Worm (Caenorhabditis elegans) whole organism, young adult: ENCODE results near the gene rfl-1.

ENCODE experiments used
- B0019.2 ChIP-seq: fragments of 200-800 bp; sonication (Bioruptor generic); conservative IDR thresholded peaks from 2 replicates; pipeline ENCODE4 v1.3.6; 2022; ENCODE audit warnings: missing genetic modification reagents, missing genetic modification characterization, missing compliant biosample characterization
- C06A6.2 ChIP-seq: fragments of 200-800 bp; sonication (Bioruptor generic); conservative IDR thresholded peaks from 2 replicates; pipeline ENCODE4 v1.3.6; 2022; ENCODE audit warnings: missing genetic modification characterization, missing compliant biosample characterization
- C17E4.6 ChIP-seq: fragments of 200-800 bp; sonication (Bioruptor generic); IDR thresholded peaks from 2 replicates; pipeline ENCODE4 v1.3.6; 2022; ENCODE audit warnings: missing genetic modification reagents, missing genetic modification characterization, missing compliant biosample characterization
- F37B4.10 ChIP-seq: fragments of 200-800 bp; sonication (Bioruptor generic); IDR thresholded peaks from 2 replicates; pipeline ENCODE4 v1.3.6; 2022; ENCODE audit warnings: missing genetic modification characterization, missing compliant biosample characterization
- F55B11.4 ChIP-seq: sonication (generic microtip); optimal IDR thresholded peaks from 2 replicates; lab custom pipeline; 2016; ENCODE audit warnings: missing compliant biosample characterization, missing genetic modification characterization, borderline replicate concordance; ENCODE audit not compliant: insufficient read depth
- K12H6.12 ChIP-seq: fragments of 200-800 bp; sonication (Bioruptor generic); optimal IDR thresholded peaks from 2 replicates; lab custom pipeline; 2018; ENCODE audit warnings: mild to moderate bottlenecking, missing genetic modification characterization, missing compliant biosample characterization
- T26A5.8 ChIP-seq: sonication (generic microtip); optimal IDR thresholded peaks from 2 replicates; lab custom pipeline; 2016; ENCODE audit warnings: missing genetic modification characterization, missing compliant biosample characterization
- ZK185.1 ChIP-seq: sonication (generic microtip); optimal IDR thresholded peaks from 2 replicates; lab custom pipeline; 2016; ENCODE audit warnings: mild to moderate bottlenecking, missing genetic modification characterization, missing compliant biosample characterization; ENCODE audit not compliant: poor library complexity, severe bottlenecking
- aptf-3 ChIP-seq: fragments of 200-800 bp; sonication (Bioruptor generic); IDR thresholded peaks from 2 replicates; pipeline ENCODE4 v1.3.6; 2022; ENCODE audit warnings: missing genetic modification characterization, missing compliant biosample characterization
- ceh-100 ChIP-seq: fragments of 200-800 bp; sonication (Bioruptor generic); IDR thresholded peaks from 2 replicates; pipeline ENCODE4 v1.3.6; 2022; ENCODE audit warnings: missing genetic modification reagents, missing genetic modification characterization, missing compliant biosample characterization
- chd-7 ChIP-seq: sonication (generic microtip); optimal IDR thresholded peaks from 2 replicates; lab custom pipeline; 2016; ENCODE audit warnings: mild to moderate bottlenecking, missing genetic modification characterization, moderate library complexity, missing compliant biosample characterization
- dpff-1 ChIP-seq: sonication (generic microtip); optimal IDR thresholded peaks from 2 replicates; lab custom pipeline; 2017; ENCODE audit warnings: mild to moderate bottlenecking, missing genetic modification characterization, missing compliant biosample characterization
- dpl-1 ChIP-seq: fragments of 150-350 bp; optimal IDR thresholded peaks from 2 replicates; lab custom pipeline; 2014; ENCODE audit warnings: missing biosample characterization, missing genetic modification reagents, missing genetic modification characterization
- egl-18 ChIP-seq: fragments of 200-800 bp; sonication (Bioruptor generic); IDR thresholded peaks from 2 replicates; pipeline ENCODE4 v1.3.6; 2022; ENCODE audit warnings: missing genetic modification reagents, missing genetic modification characterization, missing compliant biosample characterization
- egrh-3 ChIP-seq: fragments of 200-800 bp; sonication (Bioruptor generic); IDR thresholded peaks from 2 replicates; pipeline ENCODE4 v1.3.6; 2022; ENCODE audit warnings: missing genetic modification reagents, missing genetic modification characterization, missing compliant biosample characterization
- gei-17 ChIP-seq: fragments of 200-800 bp; sonication (Bioruptor generic); optimal IDR thresholded peaks from 2 replicates; lab custom pipeline; 2018; ENCODE audit warnings: mild to moderate bottlenecking, missing genetic modification characterization, missing compliant biosample characterization
- hmg-20 ChIP-seq: fragments of 200-800 bp; sonication (Bioruptor generic); IDR thresholded peaks from 2 replicates; pipeline ENCODE4 v1.3.6; 2022; ENCODE audit warnings: missing genetic modification reagents, missing genetic modification characterization, missing compliant biosample characterization
- let-607 ChIP-seq, 2 experiments: fragments of 200-800 bp in 1 of 2; sonication (Bioruptor generic) in 1 of 2; sonication (generic microtip) in 1 of 2; optimal IDR thresholded peaks; 2 replicates each; lab custom pipeline; 2016 to 2018; ENCODE audit warnings: mild to moderate bottlenecking in 2 of 2, missing compliant biosample characterization in 2 of 2, missing genetic modification characterization in 2 of 2, moderate library complexity in 2 of 2, missing genotype in 1 of 2
- lin-26 ChIP-seq: fragments of 200-800 bp; sonication (Bioruptor generic); IDR thresholded peaks from 2 replicates; pipeline ENCODE4 v1.3.6; 2022; ENCODE audit warnings: missing genetic modification reagents, missing genetic modification characterization, missing compliant biosample characterization
- lin-40 ChIP-seq: sonication (generic microtip); optimal IDR thresholded peaks from 2 replicates; lab custom pipeline; 2016; ENCODE audit warnings: missing genetic modification characterization, mild to moderate bottlenecking, missing compliant biosample characterization, missing genotype, missing genetic modification reagents
- lin-54 ChIP-seq: fragments of 200-800 bp; sonication (Bioruptor generic); optimal IDR thresholded peaks from 2 replicates; lab custom pipeline; 2018; ENCODE audit warnings: mild to moderate bottlenecking, missing genetic modification characterization, missing compliant biosample characterization
- lsl-1 ChIP-seq: fragments of 200-800 bp; sonication (Bioruptor generic); optimal IDR thresholded peaks from 2 replicates; lab custom pipeline; 2018; ENCODE audit warnings: mild to moderate bottlenecking, missing genetic modification characterization, moderate library complexity, missing compliant biosample characterization
- madf-10 ChIP-seq: sonication (generic microtip); optimal IDR thresholded peaks from 2 replicates; lab custom pipeline; 2016; ENCODE audit warnings: mild to moderate bottlenecking, missing genetic modification characterization, missing compliant biosample characterization
- mcd-1 ChIP-seq: fragments of 200-800 bp; sonication (Bioruptor generic); IDR thresholded peaks from 2 replicates; pipeline ENCODE4 v1.3.6; 2022; ENCODE audit warnings: missing genetic modification reagents, missing genetic modification characterization, missing compliant biosample characterization
- mes-4 ChIP-seq: sonication (generic microtip); optimal IDR thresholded peaks from 2 replicates; lab custom pipeline; 2016; ENCODE audit warnings: missing genotype, missing genetic modification characterization, missing compliant biosample characterization
- nhr-120 ChIP-seq: fragments of 200-800 bp; sonication (Bioruptor generic); IDR thresholded peaks from 2 replicates; pipeline ENCODE4 v1.3.6; 2022; ENCODE audit warnings: missing genetic modification characterization, missing compliant biosample characterization
- nhr-179 ChIP-seq: sonication (generic microtip); optimal IDR thresholded peaks from 2 replicates; lab custom pipeline; 2016; ENCODE audit warnings: mild to moderate bottlenecking, missing genetic modification characterization, missing compliant biosample characterization
- pha-4 ChIP-seq: fragments of 150-350 bp; sonication (generic microtip); optimal IDR thresholded peaks from 2 replicates; lab custom pipeline; 2014; ENCODE audit warnings: missing biosample characterization, missing genetic modification reagents, missing genetic modification characterization
- rpc-1 ChIP-seq, 2 experiments: fragments of 150-350 bp in 1 of 2; sonication (generic microtip) in 1 of 2; optimal IDR thresholded peaks; 2 replicates each; lab custom pipeline; 2014 to 2018; ENCODE audit warnings: missing biosample characterization in 1 of 2, missing genetic modification characterization in 1 of 2, missing genetic modification reagents in 1 of 2, missing genotype in 1 of 2
- sdz-38 ChIP-seq: sonication (generic microtip); optimal IDR thresholded peaks from 2 replicates; lab custom pipeline; 2016; ENCODE audit warnings: missing genotype, missing genetic modification characterization, missing compliant biosample characterization
- snpc-1.1 ChIP-seq: sonication (generic microtip); optimal IDR thresholded peaks from 2 replicates; lab custom pipeline; 2017; ENCODE audit warnings: missing genetic modification characterization, mild to moderate bottlenecking, missing compliant biosample characterization, antibody characterized with exemption, moderate library complexity, missing genotype, missing genetic modification reagents; ENCODE audit not compliant: insufficient read depth
- snpc-3.4 ChIP-seq: sonication (generic microtip); optimal IDR thresholded peaks from 2 replicates; lab custom pipeline; 2017; ENCODE audit warnings: missing genetic modification characterization, mild to moderate bottlenecking, missing compliant biosample characterization, antibody characterized with exemption, moderate library complexity, missing genotype, missing genetic modification reagents
- tbp1 ChIP-seq: fragments of 200-800 bp; sonication (Bioruptor generic); optimal IDR thresholded peaks from 2 replicates; lab custom pipeline; 2018; ENCODE audit warnings: mild to moderate bottlenecking, missing genetic modification characterization, missing compliant biosample characterization
- tlf-1 ChIP-seq: fragments of 200-800 bp; sonication (Bioruptor generic); optimal IDR thresholded peaks from 2 replicates; lab custom pipeline; 2018; ENCODE audit warnings: mild to moderate bottlenecking, missing genetic modification characterization, missing compliant biosample characterization
- unc-130 ChIP-seq: sonication (generic microtip); optimal IDR thresholded peaks from 2 replicates; lab custom pipeline; 2016; ENCODE audit warnings: missing genetic modification reagents, missing genetic modification characterization, missing compliant biosample characterization
- unc-62 ChIP-seq: fragments of 150-350 bp; optimal IDR thresholded peaks from 2 replicates; lab custom pipeline; 2014; ENCODE audit warnings: missing biosample characterization, missing genetic modification reagents, missing genetic modification characterization
- zfh-2 ChIP-seq: fragments of 200-800 bp; sonication (Bioruptor generic); conservative IDR thresholded peaks from 2 replicates; pipeline ENCODE4 v1.3.6; 2022; ENCODE audit warnings: missing genetic modification reagents, missing genetic modification characterization, missing compliant biosample characterization
- zim-3 ChIP-seq: sonication (generic microtip); optimal IDR thresholded peaks from 2 replicates; lab custom pipeline; 2017; ENCODE audit warnings: mild to moderate bottlenecking, missing genetic modification characterization, moderate library complexity, missing compliant biosample characterization
- ztf-25 ChIP-seq: fragments of 200-800 bp; sonication (Bioruptor generic); IDR thresholded peaks from 2 replicates; pipeline ENCODE4 v1.3.6; 2022; ENCODE audit warnings: missing genetic modification reagents, missing genetic modification characterization, missing compliant biosample characterization
- ztf-6 ChIP-seq: fragments of 200-800 bp; sonication (Bioruptor generic); IDR thresholded peaks from 2 replicates; pipeline ENCODE4 v1.3.6; 2022; ENCODE audit warnings: missing genetic modification reagents, missing genetic modification characterization, missing compliant biosample characterization

Gene rfl-1

DNA sequence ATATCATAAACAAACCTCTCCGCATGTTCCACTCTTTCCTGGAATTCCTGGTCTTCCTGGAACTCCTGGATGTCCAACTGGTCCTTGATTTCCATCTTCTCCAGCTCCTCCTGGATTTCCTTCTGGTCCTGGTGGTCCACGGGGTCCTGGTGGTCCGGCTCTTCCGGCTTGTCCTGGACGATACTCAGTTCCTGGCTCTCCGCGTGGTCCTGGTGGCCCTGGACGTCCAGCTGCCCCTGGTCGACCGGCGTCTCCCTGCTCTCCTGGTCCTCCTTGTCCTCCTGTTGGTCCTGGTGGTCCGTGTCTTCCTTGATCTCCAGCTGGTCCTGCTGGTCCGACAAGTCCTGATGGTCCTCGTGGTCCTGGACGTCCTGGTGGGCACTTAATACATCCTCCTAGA, 1.3 kb upstream of the rfl-1 start:
- no peak for TF ChIP-seq tbp1 (GFP tag; lab: Kevin White, UChicago)
- TF ChIP-seq ztf-25 (GFP tag; lab: Robert Waterston, UW), result 0 out of 2 replicates have a peak, but pooled peaks have one; percentile 33
- peak; percentile 92 for TF ChIP-seq zfh-2
- no peak for TF ChIP-seq gei-17
- TF ChIP-seq chd-7, result no peak
- TF ChIP-seq egrh-3, result peak; percentile 90
- TF ChIP-seq unc-130 (GFP tag; lab: Kevin White, UChicago), result no peak
- TF ChIP-seq T26A5.8 (tag; lab: Kevin White, UChicago), result no peak

DNA sequence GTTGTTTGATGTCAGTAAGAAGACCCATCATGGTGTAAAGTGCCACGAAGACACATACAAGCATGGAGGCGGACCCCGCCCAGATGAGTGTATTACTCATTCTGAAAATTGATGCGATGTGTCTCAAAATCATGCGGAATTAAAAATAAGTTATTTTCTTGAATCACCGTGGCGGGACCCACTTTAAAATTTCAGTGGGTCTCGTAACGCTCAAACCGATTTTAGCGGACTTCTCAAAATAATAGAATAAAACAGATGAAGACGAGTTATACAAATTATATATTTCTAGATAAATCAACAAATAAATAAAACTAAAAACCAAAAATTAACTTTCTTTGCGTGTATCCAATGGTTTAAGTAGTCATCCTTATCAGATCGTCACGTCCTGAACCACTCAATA, 506 bp upstream of the rfl-1 start, which contains the start of gene col-8:
col-8 (minus strand) TSS at position 101 of the 400 bp plus-strand sequence.
- TF ChIP-seq tlf-1 (GFP tag; lab: Kevin White, UChicago) (no peak), let-607 (tag; optimal IDR thresholded peaks at IDR 0.05; lab: Kevin White, UChicago) (no peak)
- TF ChIP-seq, all 124 proteins: peak for 0

DNA sequence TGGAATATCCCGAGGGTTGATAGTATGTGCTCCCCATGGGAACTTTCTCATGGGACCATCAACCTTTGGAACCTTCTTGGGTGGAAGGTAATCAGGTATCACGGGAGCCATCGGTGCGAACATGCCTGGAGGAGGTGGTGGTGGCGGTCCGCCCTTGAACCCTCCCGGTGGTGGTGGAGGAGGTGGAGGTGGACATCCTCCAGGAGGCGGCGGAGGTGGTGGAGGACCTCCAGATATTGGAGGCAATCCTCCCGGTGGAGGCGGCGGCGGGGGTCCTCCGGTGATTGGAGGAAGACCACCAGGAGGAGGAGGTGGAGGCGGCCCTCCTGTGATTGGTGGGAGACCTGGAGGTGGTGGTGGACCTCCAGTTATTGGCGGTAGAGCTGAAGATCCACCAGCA, 4.8 kb downstream of the rfl-1 start:
- TF ChIP-seq C06A6.2 (GFP tag; lab: Robert Waterston, UW), result no peak
- TF ChIP-seq F55B11.4 (tag; lab: Kevin White, UChicago), result no peak
- peak; percentile 98 for TF ChIP-seq egrh-3
- TF ChIP-seq mcd-1 (GFP tag; lab: Robert Waterston, UW), result peak; percentile 43; the same call in 1 of the 2 replicates
- TF ChIP-seq zfh-2, result peak; percentile 96
- 0 out of 2 replicates have a peak, but pooled peaks have one; percentile 20 for TF ChIP-seq ztf-25 (GFP tag; lab: Robert Waterston, UW)
- TF ChIP-seq, all 124 proteins: peak for 4

DNA sequence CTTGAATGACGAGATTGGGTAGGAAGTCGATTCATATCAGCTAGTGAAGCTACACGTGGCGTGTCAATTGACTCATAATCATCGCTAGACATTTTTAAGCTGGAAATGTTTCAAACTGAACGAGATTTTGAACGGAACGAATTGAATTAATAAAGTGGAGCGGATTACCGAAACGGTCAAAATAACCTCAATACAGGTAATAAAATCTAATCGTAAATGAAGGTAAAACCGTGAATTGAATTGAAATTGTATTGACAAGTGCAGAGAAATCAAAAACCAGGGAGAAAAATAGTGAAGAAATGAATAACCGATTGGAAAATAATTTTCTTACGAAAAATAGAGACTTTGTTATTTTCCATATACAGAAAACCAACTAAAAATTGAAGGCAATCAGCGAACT, 8.1 kb downstream of the rfl-1 start, which contains the start of gene cyk-1:
cyk-1 (minus strand) TSS at position 101 of the 400 bp plus-strand sequence.
- no peak for TF ChIP-seq lin-54
- no peak for TF ChIP-seq lin-26 (GFP tag; lab: Robert Waterston, UW)
- no peak for TF ChIP-seq sdz-38 (tag; lab: Kevin White, UChicago)
- no peak for TF ChIP-seq lin-40 (tag; lab: Kevin White, UChicago)
- TF ChIP-seq ztf-25 (GFP tag; lab: Robert Waterston, UW), result no peak
- no peak for TF ChIP-seq lsl-1 (GFP tag; lab: Kevin White, UChicago)
- no peak for TF ChIP-seq aptf-3
- TF ChIP-seq rpc-1 (optimal IDR thresholded peaks at IDR 0.05; lab: Kevin White, UChicago), result no peak
- no peak for TF ChIP-seq rpc-1 (tag; optimal IDR thresholded peaks at IDR 0.05; lab: Kevin White, UChicago)
- no peak for TF ChIP-seq mes-4 (tag; lab: Kevin White, UChicago)
- TF ChIP-seq K12H6.12 (tag; lab: Kevin White, UChicago), result no peak
- TF ChIP-seq dpl-1, result no peak
- TF ChIP-seq pha-4, result no peak
- no peak for TF ChIP-seq F37B4.10 (GFP tag; lab: Robert Waterston, UW)
- no peak for TF ChIP-seq ZK185.1 (tag; lab: Kevin White, UChicago)
- TF ChIP-seq snpc-1.1 (tag; lab: Kevin White, UChicago), result no peak
- TF ChIP-seq C17E4.6 (GFP tag; lab: Robert Waterston, UW), result no peak
- no peak for TF ChIP-seq egl-18 (GFP tag; lab: Robert Waterston, UW)
- TF ChIP-seq, all 124 proteins: peak for 0

DNA sequence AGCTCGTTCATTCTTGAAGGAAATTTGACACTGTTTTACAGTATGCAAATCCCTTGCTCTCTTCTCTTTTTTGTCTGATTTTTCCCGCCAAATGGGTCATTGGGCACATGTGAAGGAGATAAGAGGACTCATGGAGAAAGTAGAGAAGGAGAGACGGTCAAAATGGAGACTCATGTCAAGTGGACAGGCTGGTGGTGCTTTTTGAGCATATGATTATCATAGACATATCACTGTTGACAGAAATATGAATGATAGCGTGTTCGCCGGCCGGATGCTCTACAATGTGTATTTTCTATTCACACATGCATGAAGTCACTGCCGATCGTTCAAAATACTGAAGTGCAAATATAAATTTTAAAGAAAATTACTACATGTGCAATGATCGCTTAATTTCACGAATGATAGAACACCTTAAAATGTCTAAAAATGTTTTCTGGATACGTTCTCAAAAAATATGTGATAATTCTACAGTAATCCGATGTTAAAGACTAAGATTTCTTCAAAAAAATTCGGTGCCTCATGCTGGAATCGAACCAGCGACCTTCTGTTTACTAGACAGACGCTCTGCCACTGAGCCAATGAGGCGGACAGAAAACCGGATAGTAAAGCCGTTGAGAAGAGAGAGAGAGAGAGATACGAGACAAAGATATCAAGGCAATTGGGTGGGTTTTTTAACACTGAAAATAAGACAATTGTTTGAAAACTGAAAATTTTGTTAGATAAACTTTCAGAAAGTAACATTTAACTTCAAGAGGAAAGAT, 9.2 kb downstream of the rfl-1 start:
- TF ChIP-seq C17E4.6 (GFP tag; lab: Robert Waterston, UW) (no peak), ztf-25 (GFP tag; lab: Robert Waterston, UW) (no peak), mes-4 (tag; lab: Kevin White, UChicago) (peak; percentile 12), F37B4.10 (GFP tag; lab: Robert Waterston, UW) (no peak), madf-10 (tag; lab: Kevin White, UChicago) (no peak), hmg-20 (no peak), dpl-1 (no peak), nhr-179 (tag; lab: Kevin White, UChicago) (no peak), ceh-100 (GFP tag; lab: Robert Waterston, UW) (no peak), ztf-6 (no peak), snpc-3.4 (tag; lab: Kevin White, UChicago) (peak; percentile 89), dpff-1 (tag; lab: Kevin White, UChicago) (no peak), zim-3 (tag; lab: Kevin White, UChicago) (peak; percentile 27), nhr-120 (GFP tag; lab: Robert Waterston, UW) (no peak), B0019.2 (GFP tag; lab: Robert Waterston, UW) (no peak), unc-62 (GFP tag; lab: Kevin White, UChicago) (no peak)
